Fruit fly (Drosophila melanogaster): ENCODE data around the gene CG13081.
A peak's percentile ranks its signal among the peaks of the same experiment; 100 is the strongest.

Gene CG13081

dm6 chr2L:19586436-19587333 lies 46.3 kb downstream of the CG13081 start, which contains the start of gene Lar (continued):
- no peak for TF ChIP-seq spab (GFP tag; optimal IDR thresholded peaks at IDR 0.05)
- no peak for TF ChIP-seq CG1621 (tag; optimal IDR thresholded peaks at IDR 0.05)
- peak; percentile 32 for TF ChIP-seq CG8632 (GFP tag; optimal IDR thresholded peaks at IDR 0.05)
- peak; percentile 63 for TF ChIP-seq Eip75B (GFP tag; optimal IDR thresholded peaks at IDR 0.05)
- TF ChIP-seq CG10631 (GFP tag; optimal IDR thresholded peaks at IDR 0.05) = peak; percentile 45
- no peak for TF ChIP-seq svp (GFP tag)
- peak; percentile 45 for TF ChIP-seq Sox15 (GFP tag; optimal IDR thresholded peaks at IDR 0.05)
- TF ChIP-seq pdm3 (GFP tag; optimal IDR thresholded peaks at IDR 0.05) = peak; percentile 55
- peak; percentile 56 for TF ChIP-seq eg (GFP tag; IDR thresholded peaks at IDR 0.05)
- TF ChIP-seq CG15336 (GFP tag; IDR thresholded peaks at IDR 0.05) = peak; percentile 56; the same call in 1 of the 2 replicates
- TF ChIP-seq CG3032 (tag; optimal IDR thresholded peaks at IDR 0.05) = peak; percentile 47
- TF ChIP-seq OdsH (GFP tag; optimal IDR thresholded peaks at IDR 0.05) = peak; percentile 59
- no peak for TF ChIP-seq CG4318 (GFP tag; optimal IDR thresholded peaks at IDR 0.05)
- TF ChIP-seq CG6276 (GFP tag; optimal IDR thresholded peaks at IDR 0.05) = no peak
- TF ChIP-seq Blimp-1 (GFP tag; optimal IDR thresholded peaks at IDR 0.05) = no peak
- no peak for TF ChIP-seq CG9139 (GFP tag; optimal IDR thresholded peaks at IDR 0.05)
- peak; percentile 45 for TF ChIP-seq Lpt (GFP tag; optimal IDR thresholded peaks at IDR 0.05)
- TF ChIP-seq Smox (GFP tag; optimal IDR thresholded peaks at IDR 0.05) = peak; percentile 26

- no peak for TF ChIP-seq Lpt (GFP tag; optimal IDR thresholded peaks at IDR 0.05)
- TF ChIP-seq CG32006 (GFP tag; optimal IDR thresholded peaks at IDR 0.05) = peak; percentile 29
Observed at dm6 chr2L:19587334-19587659, 46.9 kb downstream of the CG13081 start.

DNA sequence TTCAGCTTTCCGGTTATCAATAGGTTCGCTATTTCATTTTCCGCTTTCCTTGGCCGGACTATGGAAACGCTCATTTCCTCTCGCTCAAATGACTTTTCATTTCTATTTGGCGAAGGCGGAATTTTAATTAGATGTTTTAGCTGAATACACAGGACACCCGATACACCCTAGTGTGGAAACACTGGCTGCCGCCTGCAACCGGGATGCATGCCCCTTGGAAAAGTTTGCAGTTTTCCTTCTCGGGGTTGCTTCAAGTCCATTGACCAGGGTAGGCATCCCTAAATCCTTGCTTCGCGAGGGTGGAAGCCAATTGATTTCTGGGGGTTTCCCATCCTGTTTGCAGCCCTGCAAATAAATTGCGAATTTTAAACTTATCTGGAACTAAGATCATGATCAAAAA lies 48.5 kb downstream of the CG13081 start:
- TF ChIP-seq spab (GFP tag; optimal IDR thresholded peaks at IDR 0.05) (no peak), Gug (GFP tag; IDR thresholded peaks at IDR 0.05) (no peak), CG1621 (tag; optimal IDR thresholded peaks at IDR 0.05) (no peak), fkh (GFP tag; optimal IDR thresholded peaks at IDR 0.05) (no peak), OdsH (GFP tag; optimal IDR thresholded peaks at IDR 0.05) (no peak), acj6 (GFP tag; optimal IDR thresholded peaks at IDR 0.05) (no peak), fd59A (GFP tag; optimal IDR thresholded peaks at IDR 0.05) (no peak), CG9139 (GFP tag; optimal IDR thresholded peaks at IDR 0.05) (no peak)

DNA sequence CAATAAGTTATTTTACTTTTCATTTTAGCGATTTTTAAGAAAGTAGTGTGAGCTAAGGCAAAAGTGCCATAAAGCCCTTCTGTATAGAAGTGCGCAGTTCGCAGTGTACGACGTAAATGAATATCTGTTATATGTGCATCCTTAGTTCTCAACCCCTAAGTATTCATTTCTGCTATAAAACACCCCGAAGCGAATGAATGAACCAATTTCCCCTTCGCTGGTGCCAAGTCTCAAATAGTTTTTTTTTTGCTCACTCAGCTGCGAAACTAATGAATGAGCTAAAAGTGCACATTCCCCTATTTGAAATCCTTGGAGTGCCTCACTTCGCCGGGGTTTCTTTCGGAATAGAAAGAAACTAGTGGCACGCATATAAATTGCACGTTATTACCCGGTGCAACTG lies 50.2 kb downstream of the CG13081 start:
- no peak for TF ChIP-seq lz (GFP tag; optimal IDR thresholded peaks at IDR 0.05)
- TF ChIP-seq Hr39 (GFP tag; optimal IDR thresholded peaks at IDR 0.05) = no peak
- no peak for TF ChIP-seq Hr38 (GFP tag; optimal IDR thresholded peaks at IDR 0.05)
- TF ChIP-seq Eip75B (GFP tag; optimal IDR thresholded peaks at IDR 0.05) = no peak
- TF ChIP-seq CG6163 (GFP tag; IDR thresholded peaks at IDR 0.05) = no peak
- TF ChIP-seq OdsH (GFP tag; optimal IDR thresholded peaks at IDR 0.05) = no peak
- no peak for TF ChIP-seq salr (GFP tag; optimal IDR thresholded peaks at IDR 0.05)
